Fruit fly (Drosophila melanogaster) Kc167 (cell line): ENCODE results near the gene CG4004.

ENCODE experiments used
- Myc ChIP-seq: fragments of >200 bp; optimal IDR thresholded peaks from 2 replicates; lab custom pipeline; 2017; ENCODE audit warnings: missing external identifiers
- Sin3A ChIP-seq: fragments of >200 bp; optimal IDR thresholded peaks from 2 replicates; lab custom pipeline; 2018; ENCODE audit warnings: missing external identifiers
- h ChIP-seq: fragments of >200 bp; optimal IDR thresholded peaks from 3 replicates; lab custom pipeline; 2018; ENCODE audit warnings: missing external identifiers
- insv ChIP-seq: fragments of >200 bp; optimal IDR thresholded peaks from 3 replicates; lab custom pipeline; 2018; ENCODE audit warnings: missing external identifiers
- psq ChIP-seq: fragments of >200 bp; optimal IDR thresholded peaks from 2 replicates; lab custom pipeline; 2017; ENCODE audit warnings: missing external identifiers
- ttk ChIP-seq: sonication (Bioruptor generic); optimal IDR thresholded peaks from 2 replicates; lab custom pipeline; 2017; ENCODE audit warnings: missing external identifiers

DNA sequence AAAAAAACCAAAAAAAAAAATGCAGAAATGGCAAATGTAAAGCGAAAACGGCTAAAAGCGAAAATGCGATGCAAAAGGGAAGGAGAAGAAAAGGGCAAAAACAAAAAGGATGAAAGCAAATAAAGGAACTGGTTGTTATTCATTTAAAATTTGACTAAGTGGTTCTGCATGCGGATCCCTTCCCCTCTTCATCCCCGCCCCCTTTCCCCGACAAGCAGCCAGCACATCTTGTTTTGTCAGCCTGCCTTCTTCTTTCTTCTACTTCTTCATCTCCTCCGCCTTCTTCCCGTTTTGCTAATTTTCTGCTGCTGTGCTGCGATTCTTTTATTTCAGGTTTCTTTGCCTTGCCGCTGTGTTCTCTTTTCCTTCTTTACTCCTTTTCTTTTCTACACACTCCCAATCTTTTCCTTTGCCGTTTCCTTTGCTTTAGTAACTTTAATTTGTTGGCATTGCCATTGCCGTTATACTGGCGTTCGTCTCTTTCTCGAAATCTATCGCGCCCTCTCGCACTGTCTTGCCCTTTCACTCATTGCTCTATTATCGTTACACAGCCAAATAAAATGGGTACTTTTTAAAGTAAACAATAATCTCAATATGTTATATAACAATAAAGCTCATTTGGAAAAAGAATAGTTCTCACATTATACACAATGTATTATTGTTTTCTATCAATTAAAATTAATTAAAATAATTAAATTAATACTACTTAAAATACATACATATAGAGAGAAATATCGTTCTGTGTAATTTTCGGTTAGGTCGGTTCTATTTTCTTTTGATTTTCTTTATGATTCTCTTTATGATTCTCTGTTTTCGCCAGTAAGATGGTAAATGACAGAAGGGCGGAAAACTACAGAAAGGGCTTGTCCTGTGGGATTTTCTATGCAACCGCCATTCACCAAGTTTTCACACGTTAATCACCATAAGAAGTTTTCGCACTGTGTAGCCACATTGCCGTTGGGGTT, 4.0 kb downstream of the CG4004 start:
- no peak for TF ChIP-seq Myc (lab: Kevin White, UChicago)
- no peak for TF ChIP-seq h (lab: Kevin White, UChicago)
- no peak for TF ChIP-seq psq (lab: Kevin White, UChicago)
- TF ChIP-seq Sin3A (lab: Kevin White, UChicago), result no peak
- TF ChIP-seq insv (lab: Kevin White, UChicago), result no peak
- TF ChIP-seq ttk (lab: Kevin White, UChicago), result no peak
